Worm (Caenorhabditis elegans) whole organism, L4 larva: Measurements from ENCODE around the gene K07C5.3.
A peak's percentile ranks its signal among the peaks of the same experiment; 100 is the strongest.

Experiments
- D1046.2 ChIP-seq: fragments of 200-800 bp; sonication (Bioruptor generic); IDR thresholded peaks from 2 replicates; pipeline ENCODE4 v1.3.6; 2022; ENCODE audit warnings: missing genetic modification characterization, missing compliant biosample characterization
- F26F4.8 ChIP-seq: fragments of 200-800 bp; sonication (Bioruptor generic); conservative IDR thresholded peaks from 2 replicates; pipeline ENCODE4 v1.3.6; 2022; ENCODE audit warnings: missing genetic modification characterization, missing compliant biosample characterization
- F37D6.2 ChIP-seq: sonication (generic microtip); optimal IDR thresholded peaks from 2 replicates; lab custom pipeline; 2016; ENCODE audit warnings: mild to moderate bottlenecking, missing genetic modification characterization, missing compliant biosample characterization
- R02D3.7 ChIP-seq: fragments of 150-350 bp; sonication (generic microtip); optimal IDR thresholded peaks from 3 replicates; lab custom pipeline; 2014; ENCODE audit warnings: missing biosample characterization, missing genetic modification characterization
- T26A8.4 ChIP-seq: fragments of 200-800 bp; sonication (Bioruptor generic); IDR thresholded peaks from 2 replicates; pipeline ENCODE4 v1.3.6; 2022; ENCODE audit warnings: missing genetic modification characterization, missing compliant biosample characterization
- Y5F2A.4 ChIP-seq: fragments of 200-800 bp; sonication (Bioruptor generic); optimal IDR thresholded peaks from 2 replicates; lab custom pipeline; 2018; ENCODE audit warnings: mild to moderate bottlenecking, missing genetic modification characterization, missing compliant biosample characterization
- ZK337.2 ChIP-seq: fragments of 200-800 bp; sonication (Bioruptor generic); IDR thresholded peaks from 2 replicates; pipeline ENCODE4 v1.3.6; 2022; ENCODE audit warnings: missing genetic modification reagents, missing genetic modification characterization, missing compliant biosample characterization
- ZK546.5 ChIP-seq, 2 experiments: sonication (generic microtip); optimal IDR thresholded peaks; 2 replicates each; lab custom pipeline; 2017; ENCODE audit warnings: missing biosample characterization in 2 of 2, missing genetic modification characterization in 2 of 2
- aha-1 ChIP-seq: fragments of 150-350 bp; peaks from one replicate; lab custom pipeline; 2014; ENCODE audit warnings: missing biosample characterization, missing genetic modification characterization
- attf-4 ChIP-seq: sonication (generic microtip); optimal IDR thresholded peaks from 3 replicates; lab custom pipeline; 2017; ENCODE audit warnings: missing biosample characterization, missing genetic modification characterization
- ceh-44 ChIP-seq: fragments of 200-800 bp; sonication (Bioruptor generic); IDR thresholded peaks from 2 replicates; pipeline ENCODE4 v1.3.6; 2022; ENCODE audit warnings: missing genetic modification reagents, missing genetic modification characterization, missing compliant biosample characterization
- ctbp-1 ChIP-seq: fragments of 200-800 bp; sonication (Bioruptor generic); IDR thresholded peaks from 2 replicates; pipeline ENCODE4 v1.3.6; 2022; ENCODE audit warnings: missing genetic modification reagents, missing genetic modification characterization, missing compliant biosample characterization
- daf-19 ChIP-seq: fragments of 200-800 bp; sonication (Bioruptor generic); conservative IDR thresholded peaks from 2 replicates; pipeline ENCODE4 v1.3.6; 2022; ENCODE audit warnings: missing genetic modification characterization, missing compliant biosample characterization
- daf-8 ChIP-seq: fragments of 200-800 bp; sonication (Bioruptor generic); IDR thresholded peaks from 2 replicates; pipeline ENCODE4 v1.3.6; 2022; ENCODE audit warnings: missing genetic modification characterization, missing compliant biosample characterization
- dmd-6 ChIP-seq: fragments of 200-800 bp; sonication (Bioruptor generic); IDR thresholded peaks from 2 replicates; pipeline ENCODE4 v1.3.6; 2022; ENCODE audit warnings: missing genetic modification reagents, missing genetic modification characterization, missing compliant biosample characterization
- dmd-9 ChIP-seq: fragments of 200-800 bp; sonication (Bioruptor generic); IDR thresholded peaks from 2 replicates; pipeline ENCODE4 v1.3.6; 2022; ENCODE audit warnings: missing genetic modification reagents, missing genetic modification characterization, missing compliant biosample characterization
- dpl-1 ChIP-seq: fragments of 150-350 bp; optimal IDR thresholded peaks from 2 replicates; lab custom pipeline; 2014; ENCODE audit warnings: missing biosample characterization, missing genetic modification reagents, missing genetic modification characterization
- duxl-1 ChIP-seq: sonication (generic microtip); optimal IDR thresholded peaks from 2 replicates; lab custom pipeline; 2016; ENCODE audit warnings: mild to moderate bottlenecking, missing genetic modification characterization, moderate library complexity, missing compliant biosample characterization; ENCODE audit not compliant: poor library complexity
- dve-1 ChIP-seq: sonication (generic microtip); optimal IDR thresholded peaks from 2 replicates; lab custom pipeline; 2017; ENCODE audit warnings: antibody characterized with exemption, mild to moderate bottlenecking, missing genetic modification characterization, missing compliant biosample characterization; ENCODE audit not compliant: insufficient read depth
- egl-43 ChIP-seq: fragments of 200-800 bp; sonication (Bioruptor generic); IDR thresholded peaks from 2 replicates; pipeline ENCODE4 v1.3.6; 2022; ENCODE audit warnings: missing genetic modification reagents, missing genetic modification characterization, missing compliant biosample characterization
- fos-1 ChIP-seq: fragments of 150-350 bp; optimal IDR thresholded peaks from 2 replicates; lab custom pipeline; 2014; ENCODE audit warnings: missing biosample characterization, missing genetic modification characterization
- hif-1 ChIP-seq, 2 experiments: sonication (generic microtip); optimal IDR thresholded peaks; 2 replicates each; lab custom pipeline; 2016 to 2017; ENCODE audit warnings: missing compliant biosample characterization in 2 of 2, missing genetic modification characterization in 2 of 2, missing genetic modification reagents in 2 of 2, missing genotype in 2 of 2, mild to moderate bottlenecking in 1 of 2
- hmg-1.1 ChIP-seq: fragments of 200-800 bp; sonication (Bioruptor generic); IDR thresholded peaks from 2 replicates; pipeline ENCODE4 v1.3.6; 2022; ENCODE audit warnings: missing genetic modification reagents, missing genetic modification characterization, missing compliant biosample characterization
- jun-1 ChIP-seq: fragments of 150-350 bp; optimal IDR thresholded peaks from 2 replicates; lab custom pipeline; 2014; ENCODE audit warnings: missing biosample characterization, missing genetic modification reagents, missing genetic modification characterization
- lin-38 ChIP-seq: fragments of 200-800 bp; sonication (Bioruptor generic); IDR thresholded peaks from 2 replicates; pipeline ENCODE4 v1.3.6; 2022; ENCODE audit warnings: missing genetic modification reagents, missing genetic modification characterization, missing compliant biosample characterization
- lin-39 ChIP-seq: fragments of 150-350 bp; optimal IDR thresholded peaks from 2 replicates; lab custom pipeline; 2014; ENCODE audit warnings: missing biosample characterization, missing genetic modification reagents, missing genetic modification characterization
- lsy-2 ChIP-seq, 2 experiments: fragments of 150-350 bp in 1 of 2; sonication (generic microtip) in 1 of 2; optimal IDR thresholded peaks; 2 replicates each; lab custom pipeline; 2014 to 2017; ENCODE audit warnings: missing biosample characterization in 2 of 2, missing genetic modification characterization in 2 of 2
- madf-9 ChIP-seq: fragments of 200-800 bp; sonication (Bioruptor generic); conservative IDR thresholded peaks from 2 replicates; pipeline ENCODE4 v1.3.6; 2022; ENCODE audit warnings: missing genetic modification reagents, missing genetic modification characterization, missing compliant biosample characterization
- mdt-29 ChIP-seq: fragments of 200-800 bp; sonication (Bioruptor generic); IDR thresholded peaks from 2 replicates; pipeline ENCODE4 v1.3.6; 2022; ENCODE audit warnings: missing genetic modification reagents, missing genetic modification characterization, missing compliant biosample characterization
- mes-2 ChIP-seq: sonication (generic microtip); optimal IDR thresholded peaks from 2 replicates; lab custom pipeline; 2016; ENCODE audit warnings: missing genotype, mild to moderate bottlenecking, missing genetic modification characterization, missing compliant biosample characterization; ENCODE audit not compliant: poor library complexity, severe bottlenecking
- mxl-2 ChIP-seq: fragments of 200-800 bp; sonication (Bioruptor generic); conservative IDR thresholded peaks from 2 replicates; pipeline ENCODE4 v1.3.6; 2022; ENCODE audit warnings: missing genetic modification reagents, missing genetic modification characterization, missing compliant biosample characterization
- mxl-3 ChIP-seq: fragments of 200-800 bp; sonication (Bioruptor generic); optimal IDR thresholded peaks from 2 replicates; lab custom pipeline; 2018; ENCODE audit warnings: mild to moderate bottlenecking, missing genetic modification characterization, missing compliant biosample characterization
- nhr-10 ChIP-seq: fragments of 150-350 bp; optimal IDR thresholded peaks from 2 replicates; lab custom pipeline; 2014; ENCODE audit warnings: missing biosample characterization, missing genetic modification characterization
- nhr-237 ChIP-seq: sonication (generic microtip); optimal IDR thresholded peaks from 2 replicates; lab custom pipeline; 2017; ENCODE audit warnings: missing biosample characterization, missing genetic modification characterization
- nhr-41 ChIP-seq: fragments of 200-800 bp; sonication (Bioruptor generic); IDR thresholded peaks from 2 replicates; pipeline ENCODE4 v1.3.6; 2022; ENCODE audit warnings: missing genetic modification reagents, missing genetic modification characterization, missing compliant biosample characterization
- nhr-76 ChIP-seq: fragments of 150-350 bp; optimal IDR thresholded peaks from 2 replicates; lab custom pipeline; 2014; ENCODE audit warnings: missing biosample characterization, missing genetic modification characterization
- pha-4 ChIP-seq, 2 experiments: fragments of 150-350 bp in 1 of 2; fragments of 200-800 bp in 1 of 2; sonication (Bioruptor generic) in 1 of 2; IDR thresholded peaks in 1 of 2; optimal IDR thresholded peaks in 1 of 2; 2 replicates each; pipeline versions ENCODE4 v1.3.6 to Lab custom; 2014 to 2022; ENCODE audit warnings: missing genetic modification characterization in 2 of 2, missing genetic modification reagents in 2 of 2, missing biosample characterization in 1 of 2, missing compliant biosample characterization in 1 of 2
- rbr-2 ChIP-seq: sonication (generic microtip); optimal IDR thresholded peaks from 2 replicates; lab custom pipeline; 2016; ENCODE audit warnings: missing genotype, missing genetic modification characterization, missing compliant biosample characterization
- unc-130 ChIP-seq: sonication (generic microtip); optimal IDR thresholded peaks from 2 replicates; lab custom pipeline; 2016; ENCODE audit warnings: missing genetic modification reagents, missing genetic modification characterization, missing compliant biosample characterization
- zip-11 ChIP-seq: fragments of 200-800 bp; sonication (Bioruptor generic); IDR thresholded peaks from 2 replicates; pipeline ENCODE4 v1.3.6; 2022; ENCODE audit warnings: missing genetic modification characterization, missing compliant biosample characterization
- ztf-7 ChIP-seq: fragments of 150-350 bp; optimal IDR thresholded peaks from 2 replicates; lab custom pipeline; 2014; ENCODE audit warnings: missing biosample characterization, missing genetic modification characterization

K07C5.3 gene

ce11 chrV:10314371-10314770 is 28.5 kb upstream of the K07C5.3 start, which contains the start of gene trx-2:
Gene trx-2, plus strand, starts transcription at chrV:10314671.
- TF ChIP-seq nhr-10, result no peak
- no peak for TF ChIP-seq mes-2 (tag; lab: Kevin White, UChicago)
- TF ChIP-seq fos-1 (tag; lab: Kevin White, UChicago), result no peak
- TF ChIP-seq attf-4 (tag; lab: Kevin White, UChicago), result no peak
- TF ChIP-seq R02D3.7 (tag; lab: Kevin White, UChicago), result no peak
- no peak for TF ChIP-seq mdt-29 (GFP tag; lab: Robert Waterston, UW)
- no peak for TF ChIP-seq mxl-3
- no peak for TF ChIP-seq daf-8 (GFP tag; lab: Robert Waterston, UW)
- TF ChIP-seq nhr-76 (tag; lab: Kevin White, UChicago), result no peak
- no peak for TF ChIP-seq lin-38
- TF ChIP-seq lin-39, result no peak
- no peak for TF ChIP-seq T26A8.4
- no peak for TF ChIP-seq F37D6.2 (tag; lab: Kevin White, UChicago)
- no peak for TF ChIP-seq daf-19 (GFP tag; lab: Robert Waterston, UW)
- TF ChIP-seq jun-1, result no peak
- TF ChIP-seq nhr-41 (GFP tag; lab: Robert Waterston, UW), result no peak
- no peak for TF ChIP-seq dve-1 (tag; lab: Kevin White, UChicago)

ce11 chrV:10317294-10317693 is 25.5 kb upstream of the K07C5.3 start, which contains the start of gene asps-1:
Gene asps-1, minus strand, starts transcription at chrV:10317394.
- TF ChIP-seq F26F4.8 (GFP tag; lab: Robert Waterston, UW) (no peak), aha-1 (peak; percentile 67)

ce11 chrV:10319434-10319833 is 23.4 kb upstream of the K07C5.3 start, which contains the start of gene B0024.11:
Gene B0024.11, minus strand, starts transcription at chrV:10319534.
- TF ChIP-seq mxl-2 (GFP tag; lab: Robert Waterston, UW), result no peak
- TF ChIP-seq hmg-1.1 (GFP tag; lab: Robert Waterston, UW), result no peak
- TF ChIP-seq D1046.2 (GFP tag; lab: Robert Waterston, UW), result no peak
- TF ChIP-seq zip-11, result no peak
- TF ChIP-seq madf-9 (GFP tag; lab: Robert Waterston, UW), result no peak
- TF ChIP-seq ctbp-1 (GFP tag; lab: Robert Waterston, UW), result no peak
- no peak for TF ChIP-seq lsy-2 (tag; optimal IDR thresholded peaks at IDR 0.05; lab: Kevin White, UChicago)
- TF ChIP-seq egl-43 (GFP tag; lab: Robert Waterston, UW), result no peak
- TF ChIP-seq, all 104 proteins: peak for 0

ce11 chrV:10320101-10320761 is 22.6 kb upstream of the K07C5.3 start, which contains the start of the genes gna-1 and B0024.13:
Gene gna-1, minus strand, starts transcription at chrV:10320151.
Gene B0024.13, plus strand, starts transcription at chrV:10320711.
- TF ChIP-seq ZK546.5 (tag; optimal IDR thresholded peaks at IDR 0.05; lab: Kevin White, UChicago) (no peak), nhr-237 (tag; lab: Kevin White, UChicago) (no peak), pha-4 (GFP tag; IDR thresholded peaks at IDR 0.05; lab: Robert Waterston, UW) (no peak), pha-4 (tag; optimal IDR thresholded peaks at IDR 0.05; lab: Kevin White, UChicago) (peak; percentile 21), ztf-7 (tag; lab: Kevin White, UChicago) (no peak), daf-19 (GFP tag; lab: Robert Waterston, UW) (no peak), ZK337.2 (peak; percentile 18; the same call in 1 of the 2 replicates), dmd-6 (GFP tag; lab: Robert Waterston, UW) (peak; percentile 47; the same call in 1 of the 2 replicates), unc-130 (GFP tag; lab: Kevin White, UChicago) (peak; percentile 87), hmg-1.1 (GFP tag; lab: Robert Waterston, UW) (no peak), Y5F2A.4 (GFP tag; lab: Kevin White, UChicago) (no peak), dpl-1 (peak; percentile 61), duxl-1 (tag; lab: Kevin White, UChicago) (peak; percentile 35), ceh-44 (GFP tag; lab: Robert Waterston, UW) (0 out of 2 replicates have a peak, but pooled peaks have one; percentile 45), hif-1 (tag; optimal IDR thresholded peaks at IDR 0.05; lab: Kevin White, UChicago) (peak in 1 of 2 experiments; percentile 83), mes-2 (tag; lab: Kevin White, UChicago) (peak; percentile 98), lin-38 (no peak; the same call in none of the 2 replicates), rbr-2 (peak; percentile 36), dmd-9 (GFP tag; lab: Robert Waterston, UW) (0 out of 2 replicates have a peak, but pooled peaks have one; percentile 49)
